Worm (Caenorhabditis elegans) whole organism, late embryonic: ENCODE data around the gene C09G5.14.

Experiments
- C08G9.2 ChIP-seq: sonication (generic microtip); optimal IDR thresholded peaks from 2 replicates; lab custom pipeline; 2016; ENCODE audit warnings: mild to moderate bottlenecking, missing genetic modification characterization, moderate library complexity, missing compliant biosample characterization
- K09A11.1 ChIP-seq: sonication (generic microtip); optimal IDR thresholded peaks from 2 replicates; lab custom pipeline; 2017; ENCODE audit warnings: antibody characterized with exemption, mild to moderate bottlenecking, missing genetic modification characterization, missing compliant biosample characterization; ENCODE audit not compliant: insufficient read depth
- ahr-1 ChIP-seq: sonication (generic microtip); optimal IDR thresholded peaks from 2 replicates; lab custom pipeline; 2016; ENCODE audit warnings: missing genetic modification characterization, missing compliant biosample characterization
- ama-1 ChIP-seq: fragments of 150-350 bp; optimal IDR thresholded peaks from 2 replicates; lab custom pipeline; 2014
- ceh-6 ChIP-seq: fragments of 200-800 bp; sonication (Bioruptor generic); optimal IDR thresholded peaks from 2 replicates; lab custom pipeline; 2018; ENCODE audit warnings: mild to moderate bottlenecking, missing genetic modification characterization, missing compliant biosample characterization
- dve-1 ChIP-seq: sonication (generic microtip); optimal IDR thresholded peaks from 2 replicates; lab custom pipeline; 2017; ENCODE audit warnings: antibody characterized with exemption, mild to moderate bottlenecking, missing genetic modification characterization, missing compliant biosample characterization
- pat-9 ChIP-seq: fragments of 200-800 bp; sonication (Bioruptor generic); optimal IDR thresholded peaks from 2 replicates; lab custom pipeline; 2018; ENCODE audit warnings: mild to moderate bottlenecking, missing genetic modification characterization, moderate library complexity, missing compliant biosample characterization
- pqm-1 ChIP-seq: sonication (generic microtip); optimal IDR thresholded peaks from 2 replicates; lab custom pipeline; 2016; ENCODE audit warnings: missing genetic modification characterization, missing compliant biosample characterization
- syd-9 ChIP-seq: sonication (generic microtip); optimal IDR thresholded peaks from 2 replicates; lab custom pipeline; 2016; ENCODE audit warnings: mild to moderate bottlenecking, missing genetic modification characterization, moderate library complexity, missing compliant biosample characterization

DNA sequence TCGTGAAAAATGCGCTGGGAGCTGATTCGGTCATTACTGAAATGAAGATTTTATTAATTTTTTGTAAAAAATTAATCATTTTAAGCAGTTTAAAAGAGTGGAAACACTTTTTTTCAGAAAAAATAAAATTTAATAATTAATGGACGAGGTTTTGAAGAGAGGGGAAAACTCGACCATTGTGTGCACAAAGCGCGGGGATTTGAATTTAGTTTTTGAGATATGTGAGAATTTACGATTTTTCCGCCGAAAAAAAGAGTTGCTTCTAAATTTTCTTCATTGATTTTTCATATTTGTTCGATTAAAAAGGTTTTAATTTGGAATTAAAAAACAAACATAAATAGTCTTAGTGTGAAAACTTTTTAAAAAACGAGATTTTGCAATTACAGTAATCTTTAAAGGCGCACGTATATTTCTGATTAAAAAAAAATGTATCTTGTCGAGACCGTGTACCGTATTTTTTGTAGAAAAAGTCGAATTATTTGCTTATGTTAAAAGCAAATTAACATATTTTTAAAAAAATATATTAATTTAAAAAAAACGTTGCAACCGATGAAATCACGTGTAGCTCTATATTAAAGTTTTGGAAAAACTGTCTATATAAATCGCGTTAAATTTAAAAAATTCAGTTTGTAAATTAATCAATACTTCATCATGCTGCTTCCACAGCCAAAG is 8.6 kb downstream of the C09G5.14 start, which contains the start of the genes dph-2 and C09G5.7:
- TF ChIP-seq pat-9 (tag; lab: Kevin White, UChicago) (no peak), C08G9.2 (tag; lab: Kevin White, UChicago) (peak; percentile 65), ceh-6 (GFP tag; lab: Kevin White, UChicago) (no peak), syd-9 (tag; lab: Kevin White, UChicago) (no peak), K09A11.1 (no peak), pqm-1 (tag; lab: Kevin White, UChicago) (no peak), dve-1 (tag; lab: Kevin White, UChicago) (no peak), ama-1 (lab: Kevin White, UChicago) (no peak), ahr-1 (tag; lab: Kevin White, UChicago) (no peak)
